Fruit fly (Drosophila melanogaster): ENCODE results near the gene CG7546.

CG7546 gene

dm6 chr3L:7544639-7545183 lies 33.9 kb downstream of the CG7546 start:
- no peak for TF ChIP-seq CG8119 (GFP tag; IDR thresholded peaks at IDR 0.05)
- TF ChIP-seq CG4318 (GFP tag; optimal IDR thresholded peaks at IDR 0.05), result no peak
- TF ChIP-seq CG15336 (GFP tag; IDR thresholded peaks at IDR 0.05), result 0 out of 2 replicates have a peak, but pooled peaks have one; percentile 25
- no peak for TF ChIP-seq Hr38 (GFP tag; optimal IDR thresholded peaks at IDR 0.05)
- TF ChIP-seq CG34406 (GFP tag; optimal IDR thresholded peaks at IDR 0.05), result no peak
- no peak for TF ChIP-seq CG3032 (tag; optimal IDR thresholded peaks at IDR 0.05)
- no peak for TF ChIP-seq CG6792 (GFP tag; optimal IDR thresholded peaks at IDR 0.05)
- TF ChIP-seq Hr4 (GFP tag; optimal IDR thresholded peaks at IDR 0.05), result peak; percentile 59
- no peak for TF ChIP-seq CG11762 (GFP tag; optimal IDR thresholded peaks at IDR 0.05; ENCODE audit: insufficient read depth)
- no peak for TF ChIP-seq cyc (GFP tag; optimal IDR thresholded peaks at IDR 0.05)
- no peak for TF ChIP-seq Ets21C (GFP tag; optimal IDR thresholded peaks at IDR 0.05)
- peak; percentile 61 for TF ChIP-seq CG32006 (GFP tag; optimal IDR thresholded peaks at IDR 0.05)
- no peak for TF ChIP-seq CG11294 (GFP tag; IDR thresholded peaks at IDR 0.05)
- no peak for TF ChIP-seq CG8319 (GFP tag; optimal IDR thresholded peaks at IDR 0.05)
- TF ChIP-seq CG6276 (GFP tag; optimal IDR thresholded peaks at IDR 0.05), result peak; percentile 14
- no peak for TF ChIP-seq CG6854 (GFP tag; optimal IDR thresholded peaks at IDR 0.05)
- no peak for TF ChIP-seq Lpt (GFP tag; optimal IDR thresholded peaks at IDR 0.05)

DNA sequence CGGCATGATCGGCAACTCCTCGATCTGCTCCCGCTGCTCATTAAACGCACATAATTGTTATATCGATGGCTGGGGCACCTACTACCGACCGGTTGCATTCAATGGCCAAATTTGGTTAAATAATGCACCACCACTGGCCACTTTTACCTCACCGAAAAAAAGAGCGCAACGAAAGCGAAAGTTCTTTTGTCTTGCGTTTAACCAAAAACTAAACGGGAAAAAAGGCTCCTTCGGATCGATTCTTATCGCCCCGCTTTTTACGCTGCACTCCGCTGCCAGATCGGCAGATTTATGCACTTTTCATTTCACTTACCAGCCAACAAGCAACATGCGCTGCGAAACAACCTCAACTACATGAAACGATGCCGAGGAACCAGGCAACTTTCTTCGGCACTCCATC lies 34.8 kb downstream of the CG7546 start:
- TF ChIP-seq CG8119 (GFP tag; IDR thresholded peaks at IDR 0.05) (no peak), CG8319 (GFP tag; optimal IDR thresholded peaks at IDR 0.05) (no peak), Ets21C (GFP tag; optimal IDR thresholded peaks at IDR 0.05) (no peak), dac (GFP tag; optimal IDR thresholded peaks at IDR 0.05) (no peak), dsx (GFP tag; optimal IDR thresholded peaks at IDR 0.05; ENCODE audit: poor library complexity, severe bottlenecking) (no peak), Blimp-1 (GFP tag; optimal IDR thresholded peaks at IDR 0.05) (peak; percentile 93), CG6163 (GFP tag; IDR thresholded peaks at IDR 0.05) (no peak), Ets96B (tag; optimal IDR thresholded peaks at IDR 0.05) (no peak), Eip75B (GFP tag; optimal IDR thresholded peaks at IDR 0.05) (no peak), Eip93F (GFP tag; optimal IDR thresholded peaks at IDR 0.05) (no peak), CG1621 (tag; optimal IDR thresholded peaks at IDR 0.05) (no peak), achi (GFP tag; optimal IDR thresholded peaks at IDR 0.05) (no peak), fkh (GFP tag; optimal IDR thresholded peaks at IDR 0.05) (no peak), CG31627 (GFP tag; optimal IDR thresholded peaks at IDR 0.05) (no peak), Sox102F (GFP tag; optimal IDR thresholded peaks at IDR 0.05) (peak; percentile 30), fd59A (GFP tag; optimal IDR thresholded peaks at IDR 0.05) (no peak)

dm6 chr3L:7550225-7550624 lies 39.4 kb downstream of the CG7546 start:
- TF ChIP-seq CG6792 (GFP tag; optimal IDR thresholded peaks at IDR 0.05), result peak; percentile 11
- TF ChIP-seq CG6854 (GFP tag; optimal IDR thresholded peaks at IDR 0.05), result no peak
- peak; percentile 13 for TF ChIP-seq CG8319 (GFP tag; optimal IDR thresholded peaks at IDR 0.05)
- TF ChIP-seq CG11902 (GFP tag; optimal IDR thresholded peaks at IDR 0.05), result no peak
- peak; percentile 40 for TF ChIP-seq pdm3 (GFP tag; optimal IDR thresholded peaks at IDR 0.05)
- no peak for TF ChIP-seq Eip75B (GFP tag; optimal IDR thresholded peaks at IDR 0.05)
- no peak for TF ChIP-seq Smox (GFP tag; optimal IDR thresholded peaks at IDR 0.05)
- TF ChIP-seq CG11294 (GFP tag; IDR thresholded peaks at IDR 0.05), result no peak
- TF ChIP-seq Met (GFP tag; optimal IDR thresholded peaks at IDR 0.05), result no peak
- TF ChIP-seq spab (GFP tag; optimal IDR thresholded peaks at IDR 0.05), result no peak
- TF ChIP-seq CG3919 (GFP tag; optimal IDR thresholded peaks at IDR 0.05), result peak; percentile 51
- TF ChIP-seq Hr39 (GFP tag; optimal IDR thresholded peaks at IDR 0.05), result peak; percentile 6
- TF ChIP-seq CG6163 (GFP tag; IDR thresholded peaks at IDR 0.05), result peak; percentile 55; the same call in 2 of the 3 replicates
- TF ChIP-seq net (GFP tag; optimal IDR thresholded peaks at IDR 0.05), result peak; percentile 36
- no peak for TF ChIP-seq fkh (GFP tag; optimal IDR thresholded peaks at IDR 0.05)
- no peak for TF ChIP-seq dsx (GFP tag; optimal IDR thresholded peaks at IDR 0.05; ENCODE audit: poor library complexity, severe bottlenecking)
- TF ChIP-seq cyc (GFP tag; optimal IDR thresholded peaks at IDR 0.05), result no peak
- TF ChIP-seq ss (GFP tag; optimal IDR thresholded peaks at IDR 0.05), result no peak
- TF ChIP-seq Ets21C (GFP tag; optimal IDR thresholded peaks at IDR 0.05), result no peak
- peak; percentile 16 for TF ChIP-seq CG8632 (GFP tag; optimal IDR thresholded peaks at IDR 0.05)
- TF ChIP-seq Hr38 (GFP tag; optimal IDR thresholded peaks at IDR 0.05), result no peak
- no peak for TF ChIP-seq Eip93F (GFP tag; optimal IDR thresholded peaks at IDR 0.05)
- TF ChIP-seq topi (GFP tag; optimal IDR thresholded peaks at IDR 0.05), result no peak
- no peak for TF ChIP-seq CG16779 (tag; optimal IDR thresholded peaks at IDR 0.05)
- TF ChIP-seq achi (GFP tag; optimal IDR thresholded peaks at IDR 0.05), result peak; percentile 31
- no peak for TF ChIP-seq salr (GFP tag; optimal IDR thresholded peaks at IDR 0.05)
- peak; percentile 64 for TF ChIP-seq Eip78C (GFP tag)
- peak; percentile 32 for TF ChIP-seq Lpt (GFP tag; optimal IDR thresholded peaks at IDR 0.05)
- TF ChIP-seq vri (GFP tag; optimal IDR thresholded peaks at IDR 0.05), result no peak
- TF ChIP-seq Blimp-1 (GFP tag; optimal IDR thresholded peaks at IDR 0.05), result no peak
- no peak for TF ChIP-seq CG1621 (tag; optimal IDR thresholded peaks at IDR 0.05)
- no peak for TF ChIP-seq CG31627 (GFP tag; optimal IDR thresholded peaks at IDR 0.05)
- peak; percentile 52 for TF ChIP-seq CG15336 (GFP tag; IDR thresholded peaks at IDR 0.05)

Measured in whole organism, prepupa.